Fruit fly (Drosophila melanogaster) whole organism, embryonic: ENCODE results near the gene BckdhA.
A peak's percentile ranks its signal among the peaks of the same experiment; 100 is the strongest.

ENCODE experiments used
- Aef1 ChIP-seq: fragments of 200-800 bp; sonication (Bioruptor generic); IDR thresholded peaks from 3 replicates; pipeline ENCODE4 v1.3.6; 2022; ENCODE audit warnings: missing biosample characterization, missing genetic modification characterization
- CG11093 ChIP-seq: fragments of 200-800 bp; sonication (Bioruptor generic); IDR thresholded peaks from 3 replicates; pipeline ENCODE4 v1.3.6; 2022; ENCODE audit warnings: missing biosample characterization, missing genetic modification characterization
- CG11456 ChIP-seq: fragments of 200-800 bp; sonication (Bioruptor generic); IDR thresholded peaks from 3 replicates; pipeline ENCODE4 v1.3.6; 2022; ENCODE audit warnings: missing biosample characterization, missing genetic modification characterization
- CG12219 ChIP-seq: fragments of 200-800 bp; sonication (Bioruptor generic); optimal IDR thresholded peaks from 3 replicates; lab custom pipeline; 2018; ENCODE audit warnings: missing biosample characterization, mild to moderate bottlenecking, missing genetic modification characterization
- CG1233 ChIP-seq: fragments of 200-800 bp; sonication (Bioruptor generic); optimal IDR thresholded peaks from 4 replicates; lab custom pipeline; 2018; ENCODE audit warnings: missing biosample characterization, mild to moderate bottlenecking, missing genetic modification characterization
- CG12391 ChIP-seq: fragments of 200-800 bp; sonication (Bioruptor generic); optimal IDR thresholded peaks from 3 replicates; lab custom pipeline; 2018; ENCODE audit warnings: missing biosample characterization, mild to moderate bottlenecking, missing genetic modification characterization, moderate library complexity
- CG12744 ChIP-seq: fragments of 200-800 bp; sonication (Bioruptor generic); optimal IDR thresholded peaks from 2 replicates; lab custom pipeline; 2016; ENCODE audit warnings: missing biosample characterization, missing genetic modification characterization
- CG15269 ChIP-seq: fragments of 200-800 bp; sonication (Bioruptor generic); optimal IDR thresholded peaks from 2 replicates; lab custom pipeline; 2018; ENCODE audit warnings: missing biosample characterization, mild to moderate bottlenecking, missing genetic modification characterization, moderate library complexity
- CG1602 ChIP-seq: fragments of 200-800 bp; sonication (Bioruptor generic); optimal IDR thresholded peaks from 3 replicates; lab custom pipeline; 2016; ENCODE audit warnings: missing biosample characterization, missing genetic modification characterization
- CG17328 ChIP-seq: fragments of 200-800 bp; sonication (Bioruptor generic); IDR thresholded peaks from 2 replicates; pipeline ENCODE4 v1.3.6; 2022; ENCODE audit warnings: missing biosample characterization, missing genetic modification characterization
- CG18764 ChIP-seq: fragments of 200-800 bp; sonication (Bioruptor generic); optimal IDR thresholded peaks from 3 replicates; lab custom pipeline; 2016; ENCODE audit warnings: missing biosample characterization, missing genetic modification characterization
- CG2875 ChIP-seq: fragments of 200-800 bp; sonication (Bioruptor generic); optimal IDR thresholded peaks from 2 replicates; lab custom pipeline; 2017; ENCODE audit warnings: missing biosample characterization, mild to moderate bottlenecking, missing genetic modification characterization, missing genetic modification reagents
- CG32532 ChIP-seq: fragments of 200-800 bp; sonication (Bioruptor generic); IDR thresholded peaks from 2 replicates; pipeline ENCODE4 v1.3.6; 2022; ENCODE audit warnings: missing biosample characterization, missing genetic modification characterization
- CG4707 ChIP-seq: fragments of 200-800 bp; sonication (Bioruptor generic); optimal IDR thresholded peaks from 2 replicates; lab custom pipeline; 2018; ENCODE audit warnings: missing biosample characterization, mild to moderate bottlenecking, missing genetic modification characterization, moderate library complexity
- CG7357 ChIP-seq: fragments of 200-800 bp; sonication (Bioruptor generic); IDR thresholded peaks from 3 replicates; pipeline ENCODE4 v1.3.6; 2022; ENCODE audit warnings: missing biosample characterization, missing genetic modification characterization
- CG8290 ChIP-seq, 3 experiments: fragments of 200-800 bp; sonication (Bioruptor generic); optimal IDR thresholded peaks; 2 replicates each; lab custom pipeline; 2016 to 2019; ENCODE audit warnings: missing biosample characterization in 3 of 3, missing genetic modification characterization in 3 of 3, mild to moderate bottlenecking in 2 of 3, moderate library complexity in 1 of 3
- CG8765 ChIP-seq: fragments of 200-800 bp; sonication (Bioruptor generic); IDR thresholded peaks from 2 replicates; pipeline ENCODE4 v1.3.6; 2022; ENCODE audit warnings: missing biosample characterization, missing genetic modification characterization
- CoRest ChIP-seq: fragments of 200-800 bp; sonication (Bioruptor generic); optimal IDR thresholded peaks from 3 replicates; lab custom pipeline; 2018; ENCODE audit warnings: missing biosample characterization, mild to moderate bottlenecking, missing genetic modification characterization, moderate library complexity
- D19B ChIP-seq: fragments of 200-800 bp; sonication (Bioruptor generic); optimal IDR thresholded peaks from 2 replicates; lab custom pipeline; 2017; ENCODE audit warnings: missing biosample characterization, mild to moderate bottlenecking, missing genetic modification characterization
- Dad ChIP-seq: fragments of 200-800 bp; sonication (Bioruptor generic); optimal IDR thresholded peaks from 3 replicates; lab custom pipeline; 2016; ENCODE audit warnings: missing biosample characterization, missing genetic modification characterization
- Dp ChIP-seq: fragments of 200-800 bp; sonication (Bioruptor generic); optimal IDR thresholded peaks from 2 replicates; lab custom pipeline; 2018; ENCODE audit warnings: missing biosample characterization, mild to moderate bottlenecking, missing genetic modification characterization, moderate library complexity
- HHEX ChIP-seq: fragments of 200-800 bp; sonication (Bioruptor generic); optimal IDR thresholded peaks from 3 replicates; lab custom pipeline; 2017; ENCODE audit warnings: missing biosample characterization, mild to moderate bottlenecking, missing genetic modification characterization, missing genetic modification reagents
- Sox100B ChIP-seq: fragments of 200-800 bp; sonication (Bioruptor generic); optimal IDR thresholded peaks from 3 replicates; lab custom pipeline; 2018; ENCODE audit warnings: missing biosample characterization, mild to moderate bottlenecking, missing genetic modification characterization
- ac ChIP-seq: fragments of 200-800 bp; sonication (Bioruptor generic); optimal IDR thresholded peaks from 3 replicates; lab custom pipeline; 2017; ENCODE audit warnings: missing biosample characterization, mild to moderate bottlenecking, missing genetic modification characterization
- cas ChIP-seq: fragments of 200-800 bp; sonication (Bioruptor generic); IDR thresholded peaks from 2 replicates; pipeline ENCODE4 v1.3.6; 2022; ENCODE audit warnings: missing biosample characterization, missing genetic modification characterization
- cg ChIP-seq: fragments of 200-800 bp; sonication (Bioruptor generic); optimal IDR thresholded peaks from 3 replicates; lab custom pipeline; 2019; ENCODE audit warnings: missing biosample characterization, mild to moderate bottlenecking, missing genetic modification characterization, moderate library complexity
- chm ChIP-seq: fragments of 200-800 bp; sonication (Bioruptor generic); IDR thresholded peaks from 2 replicates; pipeline ENCODE4 v1.3.6; 2022; ENCODE audit warnings: missing biosample characterization, missing genetic modification characterization
- dmrt99B ChIP-seq: fragments of 200-800 bp; sonication (Bioruptor generic); optimal IDR thresholded peaks from 2 replicates; lab custom pipeline; 2018; ENCODE audit warnings: missing biosample characterization, mild to moderate bottlenecking, missing genetic modification characterization, moderate library complexity
- emc ChIP-seq: fragments of 200-800 bp; sonication (Bioruptor generic); optimal IDR thresholded peaks from 2 replicates; lab custom pipeline; 2016; ENCODE audit warnings: missing biosample characterization, missing genetic modification characterization
- grau ChIP-seq: fragments of 200-800 bp; optimal IDR thresholded peaks from 3 replicates; lab custom pipeline; 2019; ENCODE audit warnings: missing biosample characterization, mild to moderate bottlenecking, missing genetic modification characterization, moderate library complexity
- hkb ChIP-seq, 2 experiments: fragments of 200-800 bp in 1 of 2; fragments of >200 bp in 1 of 2; sonication (Bioruptor generic) in 1 of 2; IDR thresholded peaks in 1 of 2; optimal IDR thresholded peaks in 1 of 2; 2 replicates each; pipeline versions ENCODE4 v1.3.6 to Lab custom; 2017 to 2022; ENCODE audit warnings: missing biosample characterization in 1 of 2, missing genetic modification characterization in 1 of 2
- lbe ChIP-seq: fragments of 200-800 bp; sonication (Bioruptor generic); optimal IDR thresholded peaks from 2 replicates; lab custom pipeline; 2016; ENCODE audit warnings: missing biosample characterization, mild to moderate bottlenecking, missing genetic modification characterization
- lmd ChIP-seq: fragments of 200-800 bp; sonication (Bioruptor generic); IDR thresholded peaks from 2 replicates; pipeline ENCODE4 v1.3.6; 2022; ENCODE audit warnings: missing biosample characterization, missing genetic modification characterization
- maf-S ChIP-seq: fragments of 200-800 bp; sonication (Bioruptor generic); optimal IDR thresholded peaks from 2 replicates; lab custom pipeline; 2016; ENCODE audit warnings: missing biosample characterization, missing genetic modification characterization
- pho ChIP-seq: fragments of 200-800 bp; sonication (Bioruptor generic); optimal IDR thresholded peaks from 2 replicates; lab custom pipeline; 2016; ENCODE audit warnings: missing biosample characterization, missing genetic modification characterization
- pita ChIP-seq: fragments of 200-800 bp; sonication (Bioruptor generic); optimal IDR thresholded peaks from 2 replicates; lab custom pipeline; 2017; ENCODE audit warnings: missing biosample characterization, mild to moderate bottlenecking, missing genetic modification characterization
- pzg ChIP-seq: fragments of 200-800 bp; sonication (Bioruptor generic); optimal IDR thresholded peaks from 3 replicates; lab custom pipeline; 2018; ENCODE audit warnings: missing biosample characterization, mild to moderate bottlenecking, missing genetic modification characterization, moderate library complexity
- sc ChIP-seq, 3 experiments: fragments of >200 bp in 2 of 3; fragments of 200-800 bp in 1 of 3; sonication (Bioruptor generic) in 1 of 3; optimal IDR thresholded peaks; 2 replicates in 2 of 3; 3 replicates in 1 of 3; lab custom pipeline; 2017; ENCODE audit warnings: mild to moderate bottlenecking in 1 of 3, missing biosample characterization in 1 of 3, missing genetic modification characterization in 1 of 3, missing genetic modification reagents in 1 of 3
- scrt ChIP-seq: fragments of 200-800 bp; sonication (Bioruptor generic); optimal IDR thresholded peaks from 2 replicates; lab custom pipeline; 2018; ENCODE audit warnings: missing biosample characterization, mild to moderate bottlenecking, missing genetic modification characterization, moderate library complexity
- sens-2 ChIP-seq: fragments of 200-800 bp; sonication (Bioruptor generic); IDR thresholded peaks from 2 replicates; pipeline ENCODE4 v1.3.6; 2022; ENCODE audit warnings: missing biosample characterization, missing genetic modification characterization
- sim ChIP-seq: fragments of 200-800 bp; sonication (Bioruptor generic); IDR thresholded peaks from 2 replicates; pipeline ENCODE4 v1.3.6; 2022; ENCODE audit warnings: missing biosample characterization, missing genetic modification characterization
- sima ChIP-seq: fragments of 200-800 bp; sonication (Bioruptor generic); optimal IDR thresholded peaks from 2 replicates; lab custom pipeline; 2016; ENCODE audit warnings: missing biosample characterization, missing genetic modification characterization
- so ChIP-seq: fragments of 200-800 bp; sonication (Bioruptor generic); IDR thresholded peaks from 3 replicates; pipeline ENCODE4 v1.3.6; 2022; ENCODE audit warnings: missing biosample characterization, missing genetic modification characterization
- sqz ChIP-seq: fragments of 200-800 bp; sonication (Bioruptor generic); optimal IDR thresholded peaks from 3 replicates; lab custom pipeline; 2018; ENCODE audit warnings: missing biosample characterization, mild to moderate bottlenecking, missing genetic modification characterization
- stwl ChIP-seq: fragments of 200-800 bp; sonication (Bioruptor generic); optimal IDR thresholded peaks from 3 replicates; lab custom pipeline; 2018; ENCODE audit warnings: missing biosample characterization, mild to moderate bottlenecking, missing genetic modification characterization, moderate library complexity
- trem ChIP-seq: fragments of 200-800 bp; optimal IDR thresholded peaks from 3 replicates; lab custom pipeline; 2019; ENCODE audit warnings: missing biosample characterization, mild to moderate bottlenecking, missing genetic modification characterization, moderate library complexity
- trh ChIP-seq: fragments of 200-800 bp; sonication (Bioruptor generic); optimal IDR thresholded peaks from 2 replicates; lab custom pipeline; 2016; ENCODE audit warnings: missing biosample characterization, missing genetic modification characterization
- tup ChIP-seq: fragments of 200-800 bp; sonication (Bioruptor generic); optimal IDR thresholded peaks from 2 replicates; lab custom pipeline; 2016; ENCODE audit warnings: missing biosample characterization, mild to moderate bottlenecking, missing genetic modification characterization, moderate library complexity
- zen ChIP-seq: fragments of 200-800 bp; sonication (Bioruptor generic); optimal IDR thresholded peaks from 3 replicates; lab custom pipeline; 2018; ENCODE audit warnings: missing biosample characterization, mild to moderate bottlenecking, missing genetic modification characterization, moderate library complexity

The BckdhA gene

dm6 chr3R:9551013-9551658, 4.4 kb upstream of the BckdhA start (continued):
- no peak for TF ChIP-seq CG32532 (GFP tag; lab: Robert Waterston, UW)
- TF ChIP-seq scrt (GFP tag; lab: Kevin White, UChicago): peak; percentile 62
- no peak for TF ChIP-seq CG17328 (GFP tag; lab: Robert Waterston, UW)
- peak; percentile 58 for TF ChIP-seq lbe (GFP tag; lab: Kevin White, UChicago)
- TF ChIP-seq CG15269 (tag; lab: Kevin White, UChicago): peak; percentile 4
- TF ChIP-seq ac (GFP tag; lab: Kevin White, UChicago): peak; percentile 3
- peak; percentile 97 for TF ChIP-seq cg
- no peak for TF ChIP-seq zen (tag; lab: Kevin White, UChicago)
- TF ChIP-seq sima: no peak
- no peak for TF ChIP-seq D19B (GFP tag; lab: Kevin White, UChicago)
- no peak for TF ChIP-seq CG11093 (GFP tag; lab: Robert Waterston, UW)
- TF ChIP-seq grau (tag; lab: Kevin White, UChicago): no peak
- no peak for TF ChIP-seq CG11456
- no peak for TF ChIP-seq CG8765 (GFP tag; lab: Robert Waterston, UW)
- no peak for TF ChIP-seq CG12391 (tag; lab: Kevin White, UChicago)
- no peak for TF ChIP-seq trh (GFP tag; lab: Kevin White, UChicago)
- no peak for TF ChIP-seq pho (GFP tag; lab: Kevin White, UChicago)
- TF ChIP-seq CG12744 (GFP tag; lab: Kevin White, UChicago): peak; percentile 38
- TF ChIP-seq HHEX (GFP tag; lab: Kevin White, UChicago): peak; percentile 70
- TF ChIP-seq hkb (optimal IDR thresholded peaks at IDR 0.05; lab: Kevin White, UChicago): no peak
- TF ChIP-seq hkb (GFP tag; IDR thresholded peaks at IDR 0.05; lab: Robert Waterston, UW): no peak
- no peak for TF ChIP-seq Aef1 (GFP tag; lab: Robert Waterston, UW)
- TF ChIP-seq Dp (GFP tag; lab: Kevin White, UChicago): no peak
- no peak for TF ChIP-seq stwl (tag; lab: Kevin White, UChicago)
- TF ChIP-seq CG1602 (GFP tag; lab: Kevin White, UChicago): no peak
- no peak for TF ChIP-seq lmd
- TF ChIP-seq cas (GFP tag; lab: Robert Waterston, UW): no peak
- peak; percentile 62 for TF ChIP-seq CG12219 (GFP tag; lab: Kevin White, UChicago)
- no peak for TF ChIP-seq chm (GFP tag; lab: Robert Waterston, UW)
- no peak for TF ChIP-seq pita (GFP tag; lab: Kevin White, UChicago)
- no peak for TF ChIP-seq CG7357
- no peak for TF ChIP-seq so (GFP tag; lab: Robert Waterston, UW)
- peak; percentile 24 for TF ChIP-seq CG4707 (GFP tag; lab: Kevin White, UChicago)
- TF ChIP-seq Sox100B (GFP tag; lab: Kevin White, UChicago): no peak
- TF ChIP-seq sim: no peak
- TF ChIP-seq tup (GFP tag; lab: Kevin White, UChicago): no peak
- no peak for TF ChIP-seq dmrt99B (tag; lab: Kevin White, UChicago)
- no peak for TF ChIP-seq emc (GFP tag; lab: Kevin White, UChicago)
- TF ChIP-seq sc (optimal IDR thresholded peaks at IDR 0.05; lab: Kevin White, UChicago): no peak
- TF ChIP-seq sc (GFP tag; optimal IDR thresholded peaks at IDR 0.05; lab: Kevin White, UChicago): no peak
- no peak for TF ChIP-seq sens-2 (GFP tag; lab: Robert Waterston, UW)
- no peak for TF ChIP-seq CG18764 (GFP tag; lab: Kevin White, UChicago)
- peak; percentile 11 for TF ChIP-seq Dad (GFP tag; lab: Kevin White, UChicago)
- peak; percentile 49 for TF ChIP-seq pzg
- peak; percentile 54 for TF ChIP-seq CG1233 (GFP tag; lab: Kevin White, UChicago)
- peak; percentile 37 for TF ChIP-seq maf-S
- no peak for TF ChIP-seq CoRest
- TF ChIP-seq trem: no peak
- TF ChIP-seq sqz: no peak
- no peak for TF ChIP-seq CG8290 (GFP tag; optimal IDR thresholded peaks at IDR 0.05; lab: Kevin White, UChicago)
- TF ChIP-seq CG8290 (tag; optimal IDR thresholded peaks at IDR 0.05; lab: Kevin White, UChicago): peak; percentile 46 to 73
- TF ChIP-seq CG2875 (GFP tag; lab: Kevin White, UChicago): peak; percentile 55
